Worm (Caenorhabditis elegans): ENCODE results near the gene F26F4.5.

DNA sequence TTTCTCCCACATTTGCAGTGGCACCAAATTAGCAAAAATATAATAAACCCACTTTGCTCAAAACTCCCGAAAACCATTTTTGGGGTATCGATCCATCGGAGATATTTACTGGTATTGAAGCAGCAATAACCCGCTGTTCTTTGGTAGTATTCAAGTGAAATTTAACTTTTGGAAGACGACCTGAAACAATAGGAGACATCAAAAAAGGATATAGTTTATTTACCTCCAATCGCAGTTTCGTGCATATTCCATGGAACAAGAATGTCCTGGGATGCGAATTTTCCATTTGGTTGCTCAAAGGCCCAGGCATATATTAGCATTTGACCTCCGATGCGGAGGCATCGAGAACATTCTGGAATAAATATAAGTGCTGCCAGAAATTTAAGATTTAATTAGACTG, 17.7 kb downstream of the F26F4.5 start:
- TF ChIP-seq lsy-2 (tag; optimal IDR thresholded peaks at IDR 0.05) (no peak), nhr-12 (tag; optimal IDR thresholded peaks at IDR 0.05) (no peak), sptf-1 (tag; optimal IDR thresholded peaks at IDR 0.05) (no peak), ztf-11 (tag; optimal IDR thresholded peaks at IDR 0.05) (no peak), mab-5 (tag; optimal IDR thresholded peaks at IDR 0.05) (no peak), elt-3 (tag; optimal IDR thresholded peaks at IDR 0.05) (no peak), elt-1 (tag; optimal IDR thresholded peaks at IDR 0.05; ENCODE audit: borderline replicate concordance, insufficient read depth) (no peak), lin-13 (tag; optimal IDR thresholded peaks at IDR 0.05) (no peak), blmp-1 (tag; optimal IDR thresholded peaks at IDR 0.05) (no peak), nhr-28 (tag; optimal IDR thresholded peaks at IDR 0.05) (no peak), lin-32 (GFP tag; optimal IDR thresholded peaks at IDR 0.05) (no peak), ham-2 (GFP tag; optimal IDR thresholded peaks at IDR 0.05) (no peak), nhr-76 (tag; optimal IDR thresholded peaks at IDR 0.05) (no peak)

Measured in whole organism, mixed stage, embryonic.